Worm (Caenorhabditis elegans) whole organism, late embryonic: ENCODE measurements around the gene F48E3.9.

Experiments
- K02D7.2 ChIP-seq: sonication (generic microtip); optimal IDR thresholded peaks from 2 replicates; lab custom pipeline; 2017; ENCODE audit warnings: mild to moderate bottlenecking, missing genetic modification characterization, missing compliant biosample characterization
- K09A11.1 ChIP-seq: sonication (generic microtip); optimal IDR thresholded peaks from 2 replicates; lab custom pipeline; 2017; ENCODE audit warnings: antibody characterized with exemption, mild to moderate bottlenecking, missing genetic modification characterization, missing compliant biosample characterization; ENCODE audit not compliant: insufficient read depth
- T23F11.4 ChIP-seq: fragments of 200-800 bp; sonication (Bioruptor generic); optimal IDR thresholded peaks from 2 replicates; lab custom pipeline; 2018; ENCODE audit warnings: mild to moderate bottlenecking, missing genetic modification characterization, missing compliant biosample characterization
- Y22D7AL.16 ChIP-seq: sonication (generic microtip); optimal IDR thresholded peaks from 2 replicates; lab custom pipeline; 2016; ENCODE audit warnings: missing genetic modification characterization, missing compliant biosample characterization
- ahr-1 ChIP-seq: sonication (generic microtip); optimal IDR thresholded peaks from 2 replicates; lab custom pipeline; 2016; ENCODE audit warnings: missing genetic modification characterization, missing compliant biosample characterization
- ama-1 ChIP-seq: fragments of 150-350 bp; optimal IDR thresholded peaks from 2 replicates; lab custom pipeline; 2014
- ceh-14 ChIP-seq: sonication (generic microtip); optimal IDR thresholded peaks from 2 replicates; lab custom pipeline; 2016; ENCODE audit warnings: missing genotype, missing genetic modification characterization, missing compliant biosample characterization
- ceh-24 ChIP-seq: sonication (generic microtip); optimal IDR thresholded peaks from 2 replicates; lab custom pipeline; 2016; ENCODE audit warnings: mild to moderate bottlenecking, missing genetic modification characterization, missing compliant biosample characterization
- ceh-34 ChIP-seq: sonication (generic microtip); optimal IDR thresholded peaks from 2 replicates; lab custom pipeline; 2016; ENCODE audit warnings: mild to moderate bottlenecking, missing genetic modification characterization, missing compliant biosample characterization
- ceh-6 ChIP-seq: fragments of 200-800 bp; sonication (Bioruptor generic); optimal IDR thresholded peaks from 2 replicates; lab custom pipeline; 2018; ENCODE audit warnings: mild to moderate bottlenecking, missing genetic modification characterization, missing compliant biosample characterization
- ceh-9 ChIP-seq: sonication (generic microtip); optimal IDR thresholded peaks from 2 replicates; lab custom pipeline; 2016; ENCODE audit warnings: mild to moderate bottlenecking, missing genetic modification characterization, inconsistent platforms, missing compliant biosample characterization
- che-1 ChIP-seq: sonication (generic microtip); optimal IDR thresholded peaks from 2 replicates; lab custom pipeline; 2016; ENCODE audit warnings: mild to moderate bottlenecking, missing genetic modification characterization, missing compliant biosample characterization
- dve-1 ChIP-seq: sonication (generic microtip); optimal IDR thresholded peaks from 2 replicates; lab custom pipeline; 2017; ENCODE audit warnings: antibody characterized with exemption, mild to moderate bottlenecking, missing genetic modification characterization, missing compliant biosample characterization
- elt-2 ChIP-seq: sonication (generic microtip); optimal IDR thresholded peaks from 2 replicates; lab custom pipeline; 2016; ENCODE audit warnings: missing genetic modification reagents, missing genetic modification characterization, missing compliant biosample characterization
- ets-4 ChIP-seq: sonication (generic microtip); optimal IDR thresholded peaks from 2 replicates; lab custom pipeline; 2016; ENCODE audit warnings: missing genetic modification characterization, missing compliant biosample characterization
- fax-1 ChIP-seq: sonication (generic microtip); optimal IDR thresholded peaks from 2 replicates; lab custom pipeline; 2016; ENCODE audit warnings: missing genotype, missing genetic modification characterization, missing compliant biosample characterization
- fkh-6 ChIP-seq: sonication (generic microtip); optimal IDR thresholded peaks from 2 replicates; lab custom pipeline; 2016; ENCODE audit warnings: missing genetic modification characterization, missing compliant biosample characterization
- hlh-13 ChIP-seq: fragments of 200-800 bp; sonication (Bioruptor generic); optimal IDR thresholded peaks from 2 replicates; lab custom pipeline; 2018; ENCODE audit warnings: mild to moderate bottlenecking, missing genetic modification characterization, missing compliant biosample characterization
- hlh-15 ChIP-seq: sonication (generic microtip); optimal IDR thresholded peaks from 2 replicates; lab custom pipeline; 2016; ENCODE audit warnings: missing genetic modification characterization, missing compliant biosample characterization
- hlh-30 ChIP-seq: sonication (generic microtip); optimal IDR thresholded peaks from 2 replicates; lab custom pipeline; 2017; ENCODE audit warnings: antibody characterized with exemption, missing genetic modification characterization, missing compliant biosample characterization; ENCODE audit not compliant: insufficient read depth
- hlh-6 ChIP-seq: sonication (generic microtip); optimal IDR thresholded peaks from 2 replicates; lab custom pipeline; 2016; ENCODE audit warnings: missing genotype, missing genetic modification characterization, missing compliant biosample characterization
- hlh-8 ChIP-seq: sonication (generic microtip); optimal IDR thresholded peaks from 2 replicates; lab custom pipeline; 2016; ENCODE audit warnings: missing genotype, missing genetic modification characterization, missing compliant biosample characterization
- nfya-1 ChIP-seq: sonication (generic microtip); optimal IDR thresholded peaks from 2 replicates; lab custom pipeline; 2017; ENCODE audit warnings: missing genetic modification characterization, mild to moderate bottlenecking, missing compliant biosample characterization, antibody characterized with exemption, moderate library complexity
- nhr-11 ChIP-seq: fragments of 150-350 bp; optimal IDR thresholded peaks from 2 replicates; lab custom pipeline; 2014; ENCODE audit warnings: missing biosample characterization, missing genetic modification characterization
- npax-4 ChIP-seq: sonication (generic microtip); optimal IDR thresholded peaks from 2 replicates; lab custom pipeline; 2016; ENCODE audit warnings: missing genetic modification characterization, missing compliant biosample characterization
- pat-9 ChIP-seq: fragments of 200-800 bp; sonication (Bioruptor generic); optimal IDR thresholded peaks from 2 replicates; lab custom pipeline; 2018; ENCODE audit warnings: mild to moderate bottlenecking, missing genetic modification characterization, moderate library complexity, missing compliant biosample characterization
- pha-4 ChIP-seq: fragments of 150-350 bp; optimal IDR thresholded peaks from 2 replicates; lab custom pipeline; 2018; ENCODE audit warnings: missing biosample characterization, missing genetic modification reagents, missing genetic modification characterization
- pqm-1 ChIP-seq: sonication (generic microtip); optimal IDR thresholded peaks from 2 replicates; lab custom pipeline; 2016; ENCODE audit warnings: missing genetic modification characterization, missing compliant biosample characterization
- ref-2 ChIP-seq: sonication (generic microtip); optimal IDR thresholded peaks from 2 replicates; lab custom pipeline; 2016; ENCODE audit warnings: missing genetic modification characterization, missing compliant biosample characterization
- sox-4 ChIP-seq: sonication (generic microtip); optimal IDR thresholded peaks from 2 replicates; lab custom pipeline; 2017; ENCODE audit warnings: mild to moderate bottlenecking, missing genetic modification characterization, inconsistent platforms, missing compliant biosample characterization
- syd-9 ChIP-seq: sonication (generic microtip); optimal IDR thresholded peaks from 2 replicates; lab custom pipeline; 2016; ENCODE audit warnings: mild to moderate bottlenecking, missing genetic modification characterization, moderate library complexity, missing compliant biosample characterization
- tbx-7 ChIP-seq: sonication (generic microtip); optimal IDR thresholded peaks from 2 replicates; lab custom pipeline; 2016; ENCODE audit warnings: missing genotype, missing genetic modification characterization, missing compliant biosample characterization
- ttx-3 ChIP-seq: sonication (generic microtip); optimal IDR thresholded peaks from 2 replicates; lab custom pipeline; 2016; ENCODE audit warnings: missing genetic modification reagents, missing genetic modification characterization, missing compliant biosample characterization
- unc-55 ChIP-seq: sonication (generic microtip); optimal IDR thresholded peaks from 2 replicates; lab custom pipeline; 2017; ENCODE audit warnings: missing biosample characterization, missing genetic modification reagents, missing genetic modification characterization
- unc-86 ChIP-seq: sonication (generic microtip); optimal IDR thresholded peaks from 2 replicates; lab custom pipeline; 2016; ENCODE audit warnings: missing genetic modification characterization, missing compliant biosample characterization
- zip-5 ChIP-seq: sonication (generic microtip); optimal IDR thresholded peaks from 2 replicates; lab custom pipeline; 2016; ENCODE audit warnings: missing genetic modification characterization, missing compliant biosample characterization

Gene F48E3.9

DNA sequence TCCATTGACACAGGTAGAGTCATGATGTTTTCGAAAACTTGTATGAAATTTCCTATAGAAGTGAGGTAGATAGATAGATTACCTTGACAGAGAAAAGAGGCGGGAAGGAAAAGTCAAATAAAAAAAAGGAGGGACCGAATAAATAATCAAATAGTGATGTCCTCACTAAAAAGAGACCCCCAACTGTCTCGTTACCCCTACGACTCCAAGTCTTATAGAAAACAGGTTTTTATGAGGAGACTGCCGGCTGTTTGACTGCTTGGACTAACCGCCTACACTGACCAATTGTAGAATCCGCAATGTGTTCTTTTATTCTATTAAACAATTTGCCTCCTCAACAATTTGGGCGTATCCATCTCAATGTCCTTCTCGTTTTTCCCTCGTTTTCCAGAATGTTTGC lies 42.9 kb upstream of the F48E3.9 start, which contains the start of gene C01C10.2:
Gene C01C10.2, minus strand, starts transcription at position 170 of the 400 bp plus-strand sequence.
- no peak for TF ChIP-seq npax-4

DNA sequence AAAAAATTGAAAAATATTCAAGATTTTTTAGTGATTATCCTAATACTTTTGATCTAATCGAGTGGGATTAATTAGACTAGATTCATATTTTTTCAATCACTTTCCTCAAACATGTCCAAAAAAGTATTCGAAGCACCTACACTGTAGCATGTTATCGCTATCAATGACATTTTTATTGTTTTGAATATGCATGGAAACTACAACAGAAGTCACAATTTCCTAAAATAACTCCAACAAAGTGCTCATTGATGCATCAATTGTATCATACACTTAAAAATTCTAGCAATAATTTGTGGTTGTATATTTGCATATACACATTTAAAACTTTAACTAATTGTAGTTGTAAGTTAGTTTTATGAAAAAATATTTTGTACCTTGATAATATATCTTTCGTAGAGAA lies 40.8 kb upstream of the F48E3.9 start:
- no peak for TF ChIP-seq ahr-1
- TF ChIP-seq hlh-6 (tag; lab: Kevin White, UChicago) = no peak
- TF ChIP-seq pha-4 (tag; lab: Kevin White, UChicago) = no peak
- no peak for TF ChIP-seq ceh-6
- no peak for TF ChIP-seq hlh-8 (tag; lab: Kevin White, UChicago)
- TF ChIP-seq sox-4 = no peak
- TF ChIP-seq che-1 (tag; lab: Kevin White, UChicago) = no peak
- TF ChIP-seq dve-1 = no peak
- TF ChIP-seq unc-86 (tag; lab: Kevin White, UChicago) = no peak
- TF ChIP-seq ets-4 = no peak
- TF ChIP-seq ceh-14 (tag; lab: Kevin White, UChicago) = no peak
- no peak for TF ChIP-seq pat-9 (tag; lab: Kevin White, UChicago)
- TF ChIP-seq hlh-13 (GFP tag; lab: Kevin White, UChicago) = no peak
- no peak for TF ChIP-seq unc-55
- TF ChIP-seq tbx-7 (tag; lab: Kevin White, UChicago) = no peak
- no peak for TF ChIP-seq T23F11.4 (GFP tag; lab: Kevin White, UChicago)
- TF ChIP-seq pqm-1 (tag; lab: Kevin White, UChicago) = no peak
- TF ChIP-seq syd-9 = no peak
- TF ChIP-seq ceh-34 (tag; lab: Kevin White, UChicago) = no peak
- TF ChIP-seq npax-4 = no peak
- TF ChIP-seq, all 69 proteins: peak for 0

DNA sequence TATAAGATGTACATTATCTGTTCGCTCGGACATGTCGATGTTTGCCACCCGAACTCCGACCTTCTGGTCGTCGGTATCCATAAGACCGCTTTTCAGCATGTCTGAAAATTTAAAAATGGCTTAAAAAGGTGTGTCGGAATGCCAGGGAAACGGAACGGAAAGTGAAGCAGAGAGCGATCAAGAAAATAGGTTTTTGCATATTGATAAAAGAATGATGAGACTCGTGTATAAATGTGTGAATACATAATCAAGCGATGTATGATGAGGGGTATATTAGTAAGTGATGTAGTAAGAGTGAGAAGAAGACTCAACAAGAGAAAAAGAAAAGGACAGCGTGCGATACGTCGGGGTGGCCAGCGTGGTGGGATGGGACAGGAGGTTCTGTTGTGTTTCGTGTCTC lies 38.4 kb upstream of the F48E3.9 start, which contains the start of gene acl-12:
Gene acl-12, minus strand, starts transcription at position 101 of the 400 bp plus-strand sequence.
- no peak for TF ChIP-seq hlh-30 (tag; lab: Kevin White, UChicago)
- TF ChIP-seq ref-2 (tag; lab: Kevin White, UChicago) = peak; percentile 1
- peak; percentile 15 for TF ChIP-seq nfya-1 (tag; lab: Kevin White, UChicago)

DNA sequence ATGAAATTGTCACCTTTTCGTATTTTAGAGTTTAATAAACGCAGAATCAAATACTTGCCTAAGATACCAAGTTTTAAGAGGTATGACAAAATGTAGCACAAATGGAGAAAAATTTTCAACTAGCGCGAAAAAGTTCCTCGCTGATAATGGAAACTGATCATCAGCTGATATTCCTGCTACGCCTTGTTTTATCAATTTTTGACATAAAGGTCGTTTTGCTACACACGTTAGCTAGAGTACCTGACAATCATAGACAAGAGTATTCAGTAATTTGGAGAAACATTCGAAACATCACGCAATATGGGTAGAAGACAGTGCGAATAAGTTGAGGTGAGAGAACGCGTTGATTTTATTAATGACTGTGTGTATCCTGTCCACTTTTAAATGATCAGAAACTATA lies 35.1 kb upstream of the F48E3.9 start:
- no peak for TF ChIP-seq hlh-30 (tag; lab: Kevin White, UChicago)
- peak; percentile 28 for TF ChIP-seq elt-2

DNA sequence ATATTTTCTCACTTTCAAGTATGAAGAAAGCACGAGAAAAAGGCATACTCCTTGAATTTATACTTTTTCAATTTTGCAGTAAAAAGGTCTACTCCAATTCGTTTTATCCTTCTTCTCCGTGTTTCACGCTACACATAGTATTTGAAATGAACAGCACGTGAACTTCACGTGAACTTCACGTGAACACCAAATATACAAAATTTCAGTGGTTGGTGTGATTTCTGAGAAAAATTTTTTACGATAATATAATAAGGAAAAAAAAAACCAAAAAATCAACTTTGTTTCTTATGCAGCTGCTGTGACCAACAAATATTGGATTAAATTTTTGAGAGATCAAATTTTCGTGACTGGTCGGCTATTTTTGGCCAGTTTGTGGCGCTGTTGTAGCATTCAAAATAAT lies 34.4 kb upstream of the F48E3.9 start:
- no peak for TF ChIP-seq elt-2
- no peak for TF ChIP-seq ama-1
- TF ChIP-seq unc-55 = no peak

DNA sequence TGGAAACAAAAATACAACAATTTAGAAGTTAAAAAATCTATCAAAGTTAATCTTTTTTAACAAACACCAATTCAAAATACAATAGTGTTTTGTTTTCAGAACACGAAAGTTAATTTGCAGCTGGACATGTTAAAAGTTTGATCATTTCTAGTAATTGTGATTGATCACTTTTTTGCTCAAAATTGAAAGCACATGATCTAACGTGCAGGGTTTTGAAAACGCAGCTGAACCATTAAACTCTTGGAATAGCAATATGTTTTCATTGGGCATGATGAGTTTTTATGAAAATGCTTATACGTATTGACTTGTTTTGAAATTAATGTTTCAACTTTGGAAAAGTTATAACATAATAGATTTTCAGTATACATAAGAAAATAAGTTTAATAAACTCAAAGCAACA lies 33.5 kb upstream of the F48E3.9 start:
- TF ChIP-seq ttx-3 (tag; lab: Kevin White, UChicago) (no peak), fax-1 (tag; lab: Kevin White, UChicago) (no peak), pqm-1 (tag; lab: Kevin White, UChicago) (no peak), hlh-30 (tag; lab: Kevin White, UChicago) (no peak), Y22D7AL.16 (tag; lab: Kevin White, UChicago) (no peak), nhr-11 (tag; lab: Kevin White, UChicago) (no peak), ceh-24 (tag; lab: Kevin White, UChicago) (no peak), zip-5 (tag; lab: Kevin White, UChicago) (no peak)
- TF ChIP-seq, all 69 proteins: peak for 0

DNA sequence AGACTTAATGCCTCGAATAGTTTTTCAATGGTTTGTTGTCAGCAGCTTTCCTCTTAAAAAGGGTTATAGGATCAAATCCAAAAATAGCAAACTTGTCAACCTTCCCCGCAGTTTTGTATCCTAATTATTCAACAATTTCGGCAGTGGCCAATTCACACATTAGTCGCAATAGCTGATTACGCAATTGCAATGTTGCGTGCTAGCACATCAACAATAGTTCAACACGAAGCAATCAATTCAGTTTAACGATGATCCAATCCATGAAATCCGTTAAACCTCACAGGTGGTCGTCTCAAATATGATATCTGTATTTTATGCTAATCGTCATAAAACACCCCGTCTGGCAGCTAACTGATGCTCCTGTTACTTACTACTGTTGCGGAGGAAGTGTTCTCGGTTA lies 28.2 kb upstream of the F48E3.9 start:
- TF ChIP-seq ceh-14 (tag; lab: Kevin White, UChicago) (no peak), fkh-6 (tag; lab: Kevin White, UChicago) (no peak), tbx-7 (tag; lab: Kevin White, UChicago) (no peak), pat-9 (tag; lab: Kevin White, UChicago) (no peak), K09A11.1 (tag; lab: Kevin White, UChicago) (no peak), hlh-6 (tag; lab: Kevin White, UChicago) (no peak), hlh-15 (no peak), K02D7.2 (tag; lab: Kevin White, UChicago) (no peak), ama-1 (no peak), ceh-9 (tag; lab: Kevin White, UChicago) (no peak)
